Worm (Caenorhabditis elegans) whole organism, mixed stage, embryonic: Measurements from ENCODE around the gene best-13.

ENCODE experiments used
- M03D4.4 ChIP-seq: sonication (generic microtip); optimal IDR thresholded peaks from 2 replicates; lab custom pipeline; 2017; ENCODE audit warnings: mild to moderate bottlenecking, missing genetic modification characterization, missing compliant biosample characterization
- bed-3 ChIP-seq: fragments of 200-800 bp; sonication (Bioruptor generic); optimal IDR thresholded peaks from 3 replicates; lab custom pipeline; 2018; ENCODE audit warnings: mild to moderate bottlenecking, missing genetic modification characterization, moderate library complexity, missing compliant biosample characterization
- blmp-1 ChIP-seq: fragments of 150-350 bp; optimal IDR thresholded peaks from 2 replicates; lab custom pipeline; 2014; ENCODE audit warnings: missing biosample characterization, missing genetic modification characterization
- ceh-39 ChIP-seq: fragments of 150-350 bp; optimal IDR thresholded peaks from 2 replicates; lab custom pipeline; 2014; ENCODE audit warnings: missing biosample characterization, missing genetic modification characterization
- ceh-43 ChIP-seq: fragments of 200-800 bp; sonication (Bioruptor generic); optimal IDR thresholded peaks from 2 replicates; lab custom pipeline; 2018; ENCODE audit warnings: mild to moderate bottlenecking, missing genetic modification characterization, moderate library complexity, missing compliant biosample characterization
- ceh-83 ChIP-seq: fragments of 200-800 bp; sonication (Bioruptor generic); optimal IDR thresholded peaks from 2 replicates; lab custom pipeline; 2018; ENCODE audit warnings: mild to moderate bottlenecking, missing genetic modification characterization, missing compliant biosample characterization
- ces-1 ChIP-seq: fragments of 150-350 bp; optimal IDR thresholded peaks from 2 replicates; lab custom pipeline; 2014; ENCODE audit warnings: missing biosample characterization, missing genetic modification reagents, missing genetic modification characterization
- cnd-1 ChIP-seq: fragments of 200-800 bp; sonication (Bioruptor generic); optimal IDR thresholded peaks from 2 replicates; lab custom pipeline; 2018; ENCODE audit warnings: mild to moderate bottlenecking, missing genetic modification characterization, missing compliant biosample characterization
- elt-1 ChIP-seq: sonication (generic microtip); optimal IDR thresholded peaks from 2 replicates; lab custom pipeline; 2017; ENCODE audit warnings: missing genetic modification characterization, mild to moderate bottlenecking, missing compliant biosample characterization, antibody characterized with exemption, moderate library complexity, borderline replicate concordance; ENCODE audit not compliant: insufficient read depth
- elt-3 ChIP-seq: fragments of 150-350 bp; optimal IDR thresholded peaks from 2 replicates; lab custom pipeline; 2014; ENCODE audit warnings: missing biosample characterization, missing genetic modification characterization
- flh-1 ChIP-seq: fragments of 200-800 bp; sonication (Bioruptor generic); optimal IDR thresholded peaks from 2 replicates; lab custom pipeline; 2018; ENCODE audit warnings: mild to moderate bottlenecking, missing genetic modification characterization, moderate library complexity, missing compliant biosample characterization
- ham-2 ChIP-seq: fragments of 200-800 bp; sonication (Bioruptor generic); optimal IDR thresholded peaks from 2 replicates; lab custom pipeline; 2018; ENCODE audit warnings: mild to moderate bottlenecking, missing genetic modification characterization, missing compliant biosample characterization
- hlh-1 ChIP-seq: fragments of 150-350 bp; optimal IDR thresholded peaks from 2 replicates; lab custom pipeline; 2014; ENCODE audit warnings: missing biosample characterization, missing genetic modification reagents, missing genetic modification characterization
- lin-13 ChIP-seq: fragments of 150-350 bp; optimal IDR thresholded peaks from 2 replicates; lab custom pipeline; 2014; ENCODE audit warnings: missing biosample characterization, missing genetic modification characterization
- lin-32 ChIP-seq: fragments of 200-800 bp; sonication (Bioruptor generic); optimal IDR thresholded peaks from 2 replicates; lab custom pipeline; 2018; ENCODE audit warnings: mild to moderate bottlenecking, missing genetic modification characterization, missing compliant biosample characterization
- lsy-2 ChIP-seq: fragments of 150-350 bp; optimal IDR thresholded peaks from 2 replicates; lab custom pipeline; 2014; ENCODE audit warnings: missing biosample characterization, missing genetic modification characterization
- mab-5 ChIP-seq: fragments of 150-350 bp; optimal IDR thresholded peaks from 2 replicates; lab custom pipeline; 2014; ENCODE audit warnings: missing biosample characterization, missing genetic modification characterization
- mep-1 ChIP-seq: fragments of 150-350 bp; optimal IDR thresholded peaks from 2 replicates; lab custom pipeline; 2017; ENCODE audit warnings: missing biosample characterization, missing genetic modification reagents, missing genetic modification characterization, inconsistent platforms
- mls-2 ChIP-seq: sonication (generic microtip); optimal IDR thresholded peaks from 2 replicates; lab custom pipeline; 2016; ENCODE audit warnings: mild to moderate bottlenecking, missing genetic modification characterization, moderate library complexity, missing compliant biosample characterization
- nhr-12 ChIP-seq: fragments of 150-350 bp; optimal IDR thresholded peaks from 2 replicates; lab custom pipeline; 2014; ENCODE audit warnings: missing biosample characterization, missing genetic modification characterization
- nhr-2 ChIP-seq: fragments of 150-350 bp; optimal IDR thresholded peaks from 2 replicates; lab custom pipeline; 2014; ENCODE audit warnings: missing biosample characterization, missing genetic modification characterization
- nhr-28 ChIP-seq: fragments of 150-350 bp; optimal IDR thresholded peaks from 2 replicates; lab custom pipeline; 2014; ENCODE audit warnings: missing biosample characterization, missing genetic modification characterization
- nhr-76 ChIP-seq: sonication (generic microtip); optimal IDR thresholded peaks from 2 replicates; lab custom pipeline; 2017; ENCODE audit warnings: missing biosample characterization, missing genetic modification characterization
- pha-4 ChIP-seq: fragments of 150-350 bp; optimal IDR thresholded peaks from 2 replicates; lab custom pipeline; 2018; ENCODE audit warnings: missing biosample characterization, missing genetic modification reagents, missing genetic modification characterization
- sem-2 ChIP-seq: fragments of 200-800 bp; sonication (Bioruptor generic); optimal IDR thresholded peaks from 2 replicates; lab custom pipeline; 2018; ENCODE audit warnings: mild to moderate bottlenecking, missing genetic modification characterization, missing compliant biosample characterization
- sptf-1 ChIP-seq: sonication (generic microtip); optimal IDR thresholded peaks from 2 replicates; lab custom pipeline; 2017; ENCODE audit warnings: mild to moderate bottlenecking, missing genetic modification characterization, moderate library complexity, missing compliant biosample characterization
- tbx-8 ChIP-seq: fragments of 200-800 bp; sonication (Bioruptor generic); optimal IDR thresholded peaks from 2 replicates; lab custom pipeline; 2018; ENCODE audit warnings: mild to moderate bottlenecking, missing genetic modification characterization, moderate library complexity, missing compliant biosample characterization
- unc-120 ChIP-seq: sonication (generic microtip); optimal IDR thresholded peaks from 2 replicates; lab custom pipeline; 2017; ENCODE audit warnings: missing genetic modification characterization, missing compliant biosample characterization; ENCODE audit not compliant: poor library complexity, severe bottlenecking
- unc-39 ChIP-seq: fragments of 150-350 bp; optimal IDR thresholded peaks from 2 replicates; lab custom pipeline; 2014; ENCODE audit warnings: missing biosample characterization, missing genetic modification characterization
- unc-62 ChIP-seq: fragments of 150-350 bp; optimal IDR thresholded peaks from 2 replicates; lab custom pipeline; 2014; ENCODE audit warnings: missing biosample characterization, missing genetic modification reagents, missing genetic modification characterization
- zip-8 ChIP-seq: fragments of 150-350 bp; optimal IDR thresholded peaks from 2 replicates; lab custom pipeline; 2014; ENCODE audit warnings: missing biosample characterization, missing genetic modification characterization
- ztf-11 ChIP-seq: fragments of 150-350 bp; optimal IDR thresholded peaks from 2 replicates; lab custom pipeline; 2014; ENCODE audit warnings: missing biosample characterization, missing genetic modification characterization

Gene best-13

ce11 chrIV:9903608-9904007 is at the start of gene best-13:
TSS of gene best-13 (plus strand) at chrIV:9903908.
- no peak for TF ChIP-seq lsy-2 (tag; lab: Kevin White, UChicago)
- no peak for TF ChIP-seq nhr-76
- no peak for TF ChIP-seq ham-2 (GFP tag; lab: Kevin White, UChicago)
- TF ChIP-seq mls-2 (tag; lab: Kevin White, UChicago) = no peak
- no peak for TF ChIP-seq lin-13
- TF ChIP-seq ceh-43 (GFP tag; lab: Kevin White, UChicago) = no peak
- no peak for TF ChIP-seq nhr-12 (tag; lab: Kevin White, UChicago)
- TF ChIP-seq unc-62 = no peak
- no peak for TF ChIP-seq flh-1 (GFP tag; lab: Kevin White, UChicago)
- no peak for TF ChIP-seq tbx-8 (GFP tag; lab: Kevin White, UChicago)
- no peak for TF ChIP-seq nhr-2 (tag; lab: Kevin White, UChicago)
- TF ChIP-seq sem-2 (GFP tag; lab: Kevin White, UChicago) = no peak
- no peak for TF ChIP-seq M03D4.4 (tag; lab: Kevin White, UChicago)
- no peak for TF ChIP-seq unc-120
- TF ChIP-seq ceh-83 = no peak
- TF ChIP-seq cnd-1 (tag; lab: Kevin White, UChicago) = no peak
- no peak for TF ChIP-seq zip-8
- no peak for TF ChIP-seq ztf-11 (tag; lab: Kevin White, UChicago)
- TF ChIP-seq mab-5 = no peak

- TF ChIP-seq nhr-2 (tag; lab: Kevin White, UChicago) = no peak
- no peak for TF ChIP-seq ces-1 (GFP tag; lab: Kevin White, UChicago)
- TF ChIP-seq hlh-1 (tag; lab: Kevin White, UChicago) = no peak
These were observed 48.8 kb upstream of the best-13 start for ce11 chrIV:9854952-9855351.

DNA sequence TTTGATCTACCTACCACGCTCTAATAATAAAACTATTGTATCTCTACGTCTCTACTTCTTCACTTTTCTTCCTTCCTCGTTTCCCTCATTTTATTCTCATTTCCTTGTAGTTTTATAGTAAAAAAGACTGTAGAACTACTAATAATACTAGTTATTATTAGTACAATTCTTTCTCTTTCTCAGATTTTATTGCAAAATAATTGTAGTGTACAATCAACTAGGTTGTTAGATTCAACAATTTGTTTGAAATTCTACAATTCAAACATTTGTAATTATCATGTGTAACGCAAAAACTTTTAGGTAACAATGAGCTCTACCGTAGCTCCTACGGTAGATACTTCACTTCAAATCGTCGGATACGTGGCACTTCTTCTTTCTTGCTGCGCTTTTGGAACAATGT is 48.0 kb upstream of the best-13 start, which contains the start of gene K07F5.12:
Gene K07F5.12, plus strand, starts transcription at position 301 of the 400 bp plus-strand sequence.
- TF ChIP-seq mep-1 (tag; lab: Kevin White, UChicago) (no peak), nhr-28 (tag; lab: Kevin White, UChicago) (no peak), hlh-1 (tag; lab: Kevin White, UChicago) (no peak), ceh-39 (no peak), pha-4 (tag; lab: Kevin White, UChicago) (no peak), lin-13 (no peak), nhr-76 (no peak), elt-1 (tag; lab: Kevin White, UChicago) (no peak), bed-3 (GFP tag; lab: Kevin White, UChicago) (no peak), unc-120 (no peak), lin-32 (no peak), unc-62 (no peak)

DNA sequence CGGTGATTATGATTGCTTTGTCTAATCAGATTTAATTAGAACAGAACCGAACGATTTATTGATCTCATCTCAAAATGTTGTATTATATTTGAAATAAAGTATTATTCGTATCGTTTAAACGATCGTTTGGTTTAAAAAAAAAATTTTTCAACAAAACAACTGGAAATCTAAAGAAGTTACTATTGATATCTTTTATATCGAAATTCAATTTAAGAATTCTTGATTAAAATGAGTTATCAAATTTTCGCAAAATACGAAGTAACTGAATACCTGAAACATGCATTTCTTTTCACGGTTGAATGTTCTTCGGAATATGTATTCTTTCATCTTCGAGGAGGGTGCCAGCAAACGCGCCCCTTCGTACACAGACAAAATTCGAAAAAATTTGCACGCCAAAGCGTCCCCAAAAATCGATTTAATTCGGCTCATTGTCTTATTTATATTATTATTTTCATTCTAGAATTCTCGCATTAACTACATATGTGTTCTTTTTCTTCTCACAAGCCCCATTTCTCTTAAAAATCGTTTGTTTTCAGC is 45.7 kb upstream of the best-13 start, which contains the start of gene npp-1:
Gene npp-1, plus strand, starts transcription at position 537 of the 537 bp plus-strand sequence.
- TF ChIP-seq elt-3 = no peak
- no peak for TF ChIP-seq tbx-8 (GFP tag; lab: Kevin White, UChicago)
- TF ChIP-seq nhr-2 (tag; lab: Kevin White, UChicago) = no peak
- TF ChIP-seq ztf-11 (tag; lab: Kevin White, UChicago) = no peak
- TF ChIP-seq hlh-1 (tag; lab: Kevin White, UChicago) = no peak
- TF ChIP-seq sptf-1 (tag; lab: Kevin White, UChicago) = no peak
- peak; percentile 67 for TF ChIP-seq ceh-39
- no peak for TF ChIP-seq zip-8
- TF ChIP-seq mls-2 (tag; lab: Kevin White, UChicago) = no peak
- no peak for TF ChIP-seq ces-1 (GFP tag; lab: Kevin White, UChicago)
- TF ChIP-seq elt-1 (tag; lab: Kevin White, UChicago) = no peak
- TF ChIP-seq mep-1 (tag; lab: Kevin White, UChicago) = peak; percentile 64
- peak; percentile 21 for TF ChIP-seq lsy-2 (tag; lab: Kevin White, UChicago)
- no peak for TF ChIP-seq blmp-1 (tag; lab: Kevin White, UChicago)

ce11 chrIV:9858970-9859369 is 44.7 kb upstream of the best-13 start:
- no peak for TF ChIP-seq pha-4 (tag; lab: Kevin White, UChicago)
- no peak for TF ChIP-seq zip-8
- no peak for TF ChIP-seq unc-39 (tag; lab: Kevin White, UChicago)
- no peak for TF ChIP-seq sem-2 (GFP tag; lab: Kevin White, UChicago)
- no peak for TF ChIP-seq ztf-11 (tag; lab: Kevin White, UChicago)
